Worm (Caenorhabditis elegans): Measurements from ENCODE around the gene T13C2.7.

T13C2.7 gene

ce11 chrII:6830012-6830411 lies 50.8 kb downstream of the T13C2.7 start (continued):
- TF ChIP-seq vab-7 (GFP tag; IDR thresholded peaks at IDR 0.05), result no peak
- TF ChIP-seq unc-62 (GFP tag; optimal IDR thresholded peaks at IDR 0.05 in 1 of 2), result peak in 1 of 2 experiments; percentile 99
- no peak for TF ChIP-seq unc-62 (tag; optimal IDR thresholded peaks at IDR 0.05)
- TF ChIP-seq pha-4 (GFP tag; IDR thresholded peaks at IDR 0.05), result no peak
- no peak for TF ChIP-seq pha-4 (tag; optimal IDR thresholded peaks at IDR 0.05)
- no peak for TF ChIP-seq saeg-2 (GFP tag; IDR thresholded peaks at IDR 0.05)
- TF ChIP-seq hlh-11 (tag; optimal IDR thresholded peaks at IDR 0.05), result peak; percentile 51
- no peak for TF ChIP-seq pqm-1 (tag; optimal IDR thresholded peaks at IDR 0.05)
- TF ChIP-seq lin-13 (GFP tag; optimal IDR thresholded peaks at IDR 0.05), result no peak
- peak; percentile 38 for TF ChIP-seq nhr-28 (tag; optimal IDR thresholded peaks at IDR 0.05)
- TF ChIP-seq mes-2 (tag; optimal IDR thresholded peaks at IDR 0.05; ENCODE audit: poor library complexity, severe bottlenecking), result no peak
- no peak for TF ChIP-seq madf-9 (GFP tag; conservative IDR thresholded peaks at IDR 0.05)

- TF ChIP-seq mes-2 (tag; optimal IDR thresholded peaks at IDR 0.05; ENCODE audit: poor library complexity, severe bottlenecking) (peak; percentile 20), ces-1 (GFP tag; optimal IDR thresholded peaks at IDR 0.05) (no peak), aha-1 (tag) (peak; percentile 8)
These were observed 51.7 kb downstream of the T13C2.7 start for ce11 chrII:6830923-6831322.

Measured in whole organism, L4 larva.